Fruit fly (Drosophila melanogaster): ENCODE results near the gene Dic4.

DNA sequence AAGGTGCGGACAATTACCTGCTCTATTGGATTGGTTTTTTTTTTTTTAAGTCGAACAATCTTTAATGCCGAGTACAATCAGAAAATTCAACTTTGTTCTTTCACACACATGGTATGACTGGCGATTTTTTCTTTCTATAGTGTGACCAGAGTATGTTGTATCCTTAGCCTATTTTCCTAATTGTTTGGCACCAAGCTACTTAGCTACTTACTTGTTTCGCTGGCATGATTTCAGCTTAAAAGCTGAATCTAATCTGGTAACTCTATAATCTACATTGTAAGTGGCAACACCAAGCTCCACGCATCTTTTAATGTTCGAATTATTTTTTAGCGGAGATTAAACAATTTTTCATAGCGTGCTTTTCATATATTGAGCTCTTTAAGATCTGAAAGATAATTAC, 25.0 kb upstream of the Dic4 start, which contains the start of gene CG12477:
- no peak for TF ChIP-seq bab1 (GFP tag; optimal IDR thresholded peaks at IDR 0.05)
- TF ChIP-seq CG12768 (GFP tag; optimal IDR thresholded peaks at IDR 0.05) = no peak
- TF ChIP-seq CG5204 (GFP tag; optimal IDR thresholded peaks at IDR 0.05) = no peak
- TF ChIP-seq Clk (GFP tag; optimal IDR thresholded peaks at IDR 0.05) = no peak
- no peak for TF ChIP-seq pad (GFP tag; optimal IDR thresholded peaks at IDR 0.05)
- TF ChIP-seq toe (GFP tag; optimal IDR thresholded peaks at IDR 0.05) = no peak
- TF ChIP-seq CG1620 (GFP tag; optimal IDR thresholded peaks at IDR 0.05) = no peak
- TF ChIP-seq Crg-1 (GFP tag; optimal IDR thresholded peaks at IDR 0.05) = no peak
- no peak for TF ChIP-seq CG11617 (GFP tag; optimal IDR thresholded peaks at IDR 0.05)

Measured in whole organism, adult.